Fruit fly (Drosophila melanogaster) whole organism, pupa: ENCODE results near the gene CG32428.

Source experiments
- CG4496 ChIP-seq: fragments of 200-800 bp; sonication (Bioruptor generic); IDR thresholded peaks from 3 replicates; pipeline ENCODE4 v1.3.6; 2022; ENCODE audit warnings: missing biosample characterization, missing genetic modification characterization
- CG8159 ChIP-seq: fragments of 200-800 bp; sonication (Bioruptor generic); optimal IDR thresholded peaks from 3 replicates; lab custom pipeline; 2018; ENCODE audit warnings: missing biosample characterization, mild to moderate bottlenecking, missing genetic modification characterization, moderate library complexity
- EcR ChIP-seq: fragments of 200-800 bp; sonication (Bioruptor generic); optimal IDR thresholded peaks from 3 replicates; lab custom pipeline; 2019; ENCODE audit warnings: missing biosample characterization, missing genetic modification characterization, mild to moderate bottlenecking, moderate library complexity, missing genetic modification reagents
- Ets98B ChIP-seq: fragments of 200-800 bp; sonication (Bioruptor generic); IDR thresholded peaks from 2 replicates; pipeline ENCODE4 v1.3.6; 2022; ENCODE audit warnings: missing biosample characterization, missing genetic modification characterization
- Snoo ChIP-seq: fragments of 200-800 bp; sonication (Bioruptor generic); optimal IDR thresholded peaks from 3 replicates; lab custom pipeline; 2017; ENCODE audit warnings: missing biosample characterization, mild to moderate bottlenecking, missing genetic modification characterization, inconsistent platforms
- rn ChIP-seq: fragments of 200-800 bp; sonication (Bioruptor generic); IDR thresholded peaks from 2 replicates; pipeline ENCODE4 v1.3.6; 2022; ENCODE audit warnings: missing biosample characterization, missing genetic modification characterization

- TF ChIP-seq EcR (GFP tag; lab: Kevin White, UChicago) (no peak), CG8159 (tag; lab: Kevin White, UChicago) (no peak), rn (GFP tag; lab: Robert Waterston, UW) (no peak), Snoo (no peak), Ets98B (GFP tag; lab: Robert Waterston, UW) (no peak), CG4496 (no peak)
Measured at dm6 chr3L:20514101-20514500, 40.6 kb upstream of the CG32428 start.
